Worm (Caenorhabditis elegans) whole organism, L4 larva: ENCODE data around the gene F49H12.3.

ENCODE experiments used
- F44E2.7 ChIP-seq: fragments of 200-800 bp; sonication (Bioruptor generic); IDR thresholded peaks from 2 replicates; pipeline ENCODE4 v2.1.2; 2022; ENCODE audit warnings: missing genetic modification characterization, missing compliant biosample characterization
- F49E8.2 ChIP-seq: sonication (generic microtip); optimal IDR thresholded peaks from 2 replicates; lab custom pipeline; 2016; ENCODE audit warnings: missing compliant biosample characterization, mild to moderate bottlenecking, missing genetic modification characterization, borderline replicate concordance
- Y48G9A.11 ChIP-seq: fragments of 200-800 bp; sonication (Bioruptor generic); IDR thresholded peaks from 2 replicates; pipeline ENCODE4 v1.3.6; 2022; ENCODE audit warnings: missing genetic modification reagents, missing genetic modification characterization, missing compliant biosample characterization
- ZK337.2 ChIP-seq: fragments of 200-800 bp; sonication (Bioruptor generic); IDR thresholded peaks from 2 replicates; pipeline ENCODE4 v1.3.6; 2022; ENCODE audit warnings: missing genetic modification reagents, missing genetic modification characterization, missing compliant biosample characterization
- ama-1 ChIP-seq: fragments of 150-350 bp; optimal IDR thresholded peaks from 2 replicates; lab custom pipeline; 2014; ENCODE audit warnings: inconsistent platforms, mixed read lengths
- arid-1 ChIP-seq: fragments of 200-800 bp; sonication (Bioruptor generic); conservative IDR thresholded peaks from 2 replicates; pipeline ENCODE4 v1.3.6; 2022; ENCODE audit warnings: missing genetic modification reagents, missing genetic modification characterization, missing compliant biosample characterization
- attf-4 ChIP-seq: sonication (generic microtip); optimal IDR thresholded peaks from 3 replicates; lab custom pipeline; 2017; ENCODE audit warnings: missing biosample characterization, missing genetic modification characterization
- ceh-28 ChIP-seq: fragments of 150-350 bp; optimal IDR thresholded peaks from 2 replicates; lab custom pipeline; 2014; ENCODE audit warnings: missing biosample characterization, missing genetic modification reagents, missing genetic modification characterization
- ceh-44 ChIP-seq: fragments of 200-800 bp; sonication (Bioruptor generic); IDR thresholded peaks from 2 replicates; pipeline ENCODE4 v1.3.6; 2022; ENCODE audit warnings: missing genetic modification reagents, missing genetic modification characterization, missing compliant biosample characterization
- cey-2 ChIP-seq: sonication (generic microtip); optimal IDR thresholded peaks from 3 replicates; lab custom pipeline; 2017; ENCODE audit warnings: missing genetic modification characterization, mild to moderate bottlenecking, missing compliant biosample characterization, antibody characterized with exemption, borderline replicate concordance; ENCODE audit not compliant: insufficient read depth
- daf-16 ChIP-seq, 3 experiments: sonication (generic microtip); optimal IDR thresholded peaks; 2 replicates each; lab custom pipeline; 2016 to 2017; ENCODE audit warnings: missing genetic modification characterization in 3 of 3, missing genetic modification reagents in 3 of 3, mild to moderate bottlenecking in 2 of 3, missing compliant biosample characterization in 2 of 3, missing biosample characterization in 1 of 3, moderate library complexity in 1 of 3
- dmd-9 ChIP-seq: fragments of 200-800 bp; sonication (Bioruptor generic); IDR thresholded peaks from 2 replicates; pipeline ENCODE4 v1.3.6; 2022; ENCODE audit warnings: missing genetic modification reagents, missing genetic modification characterization, missing compliant biosample characterization
- duxl-1 ChIP-seq: sonication (generic microtip); optimal IDR thresholded peaks from 2 replicates; lab custom pipeline; 2016; ENCODE audit warnings: mild to moderate bottlenecking, missing genetic modification characterization, moderate library complexity, missing compliant biosample characterization; ENCODE audit not compliant: poor library complexity
- egl-27 ChIP-seq: sonication (generic microtip); optimal IDR thresholded peaks from 3 replicates; lab custom pipeline; 2017; ENCODE audit warnings: missing biosample characterization, missing genetic modification reagents, missing genetic modification characterization
- egl-43 ChIP-seq: fragments of 200-800 bp; sonication (Bioruptor generic); IDR thresholded peaks from 2 replicates; pipeline ENCODE4 v1.3.6; 2022; ENCODE audit warnings: missing genetic modification reagents, missing genetic modification characterization, missing compliant biosample characterization
- fos-1 ChIP-seq: fragments of 150-350 bp; optimal IDR thresholded peaks from 2 replicates; lab custom pipeline; 2014; ENCODE audit warnings: missing biosample characterization, missing genetic modification characterization
- hif-1 ChIP-seq, 2 experiments: sonication (generic microtip); optimal IDR thresholded peaks; 2 replicates each; lab custom pipeline; 2016 to 2017; ENCODE audit warnings: missing compliant biosample characterization in 2 of 2, missing genetic modification characterization in 2 of 2, missing genetic modification reagents in 2 of 2, missing genotype in 2 of 2, mild to moderate bottlenecking in 1 of 2
- hlh-11 ChIP-seq: fragments of 200-800 bp; sonication (Bioruptor generic); optimal IDR thresholded peaks from 2 replicates; lab custom pipeline; 2018; ENCODE audit warnings: mild to moderate bottlenecking, missing genetic modification characterization, missing compliant biosample characterization
- hlh-30 ChIP-seq: sonication (generic microtip); optimal IDR thresholded peaks from 2 replicates; lab custom pipeline; 2017; ENCODE audit warnings: antibody characterized with exemption, mild to moderate bottlenecking, missing genetic modification characterization, missing compliant biosample characterization; ENCODE audit not compliant: insufficient read depth
- hmg-1.1 ChIP-seq: fragments of 200-800 bp; sonication (Bioruptor generic); IDR thresholded peaks from 2 replicates; pipeline ENCODE4 v1.3.6; 2022; ENCODE audit warnings: missing genetic modification reagents, missing genetic modification characterization, missing compliant biosample characterization
- lin-1 ChIP-seq: fragments of 200-800 bp; sonication (Bioruptor generic); IDR thresholded peaks from 2 replicates; pipeline ENCODE4 v1.3.6; 2022; ENCODE audit warnings: missing genetic modification reagents, missing genetic modification characterization, missing compliant biosample characterization
- lin-13 ChIP-seq: fragments of 150-350 bp; optimal IDR thresholded peaks from 2 replicates; lab custom pipeline; 2014; ENCODE audit warnings: missing biosample characterization, missing genetic modification reagents, missing genetic modification characterization
- lin-15B ChIP-seq: fragments of 150-350 bp; sonication (generic microtip); optimal IDR thresholded peaks from 3 replicates; lab custom pipeline; 2014; ENCODE audit warnings: missing biosample characterization, missing genetic modification characterization
- lin-29 ChIP-seq: fragments of 200-800 bp; sonication (Bioruptor generic); IDR thresholded peaks from 2 replicates; pipeline ENCODE4 v1.3.6; 2022; ENCODE audit warnings: missing genetic modification reagents, missing genetic modification characterization, missing compliant biosample characterization
- mdl-1 ChIP-seq, 2 experiments: fragments of 150-350 bp in 1 of 2; sonication (generic microtip) in 1 of 2; optimal IDR thresholded peaks; 2 replicates each; lab custom pipeline; 2014 to 2017; ENCODE audit warnings: missing biosample characterization in 2 of 2, missing genetic modification characterization in 2 of 2
- mdt-29 ChIP-seq: fragments of 200-800 bp; sonication (Bioruptor generic); IDR thresholded peaks from 2 replicates; pipeline ENCODE4 v1.3.6; 2022; ENCODE audit warnings: missing genetic modification reagents, missing genetic modification characterization, missing compliant biosample characterization
- mes-2 ChIP-seq: sonication (generic microtip); optimal IDR thresholded peaks from 2 replicates; lab custom pipeline; 2016; ENCODE audit warnings: missing genotype, mild to moderate bottlenecking, missing genetic modification characterization, missing compliant biosample characterization; ENCODE audit not compliant: poor library complexity, severe bottlenecking
- mxl-3 ChIP-seq: fragments of 200-800 bp; sonication (Bioruptor generic); optimal IDR thresholded peaks from 2 replicates; lab custom pipeline; 2018; ENCODE audit warnings: mild to moderate bottlenecking, missing genetic modification characterization, missing compliant biosample characterization
- nhr-10 ChIP-seq: fragments of 150-350 bp; optimal IDR thresholded peaks from 2 replicates; lab custom pipeline; 2014; ENCODE audit warnings: missing biosample characterization, missing genetic modification characterization
- nhr-237 ChIP-seq: sonication (generic microtip); optimal IDR thresholded peaks from 2 replicates; lab custom pipeline; 2017; ENCODE audit warnings: missing biosample characterization, missing genetic modification characterization
- nhr-28 ChIP-seq: fragments of 150-350 bp; optimal IDR thresholded peaks from 2 replicates; lab custom pipeline; 2014; ENCODE audit warnings: missing biosample characterization, missing genetic modification characterization
- nhr-41 ChIP-seq: fragments of 200-800 bp; sonication (Bioruptor generic); IDR thresholded peaks from 2 replicates; pipeline ENCODE4 v1.3.6; 2022; ENCODE audit warnings: missing genetic modification reagents, missing genetic modification characterization, missing compliant biosample characterization
- nhr-42 ChIP-seq: fragments of 200-800 bp; sonication (Bioruptor generic); IDR thresholded peaks from 2 replicates; pipeline ENCODE4 v1.3.6; 2022; ENCODE audit warnings: missing genetic modification characterization, missing compliant biosample characterization
- nhr-6 ChIP-seq: fragments of 150-350 bp; optimal IDR thresholded peaks from 2 replicates; lab custom pipeline; 2014; ENCODE audit warnings: missing biosample characterization, missing genetic modification characterization
- nhr-76 ChIP-seq: fragments of 150-350 bp; optimal IDR thresholded peaks from 2 replicates; lab custom pipeline; 2014; ENCODE audit warnings: missing biosample characterization, missing genetic modification characterization
- nhr-77 ChIP-seq: fragments of 150-350 bp; optimal IDR thresholded peaks from 2 replicates; lab custom pipeline; 2014; ENCODE audit warnings: missing biosample characterization, missing genetic modification characterization
- pha-4 ChIP-seq, 2 experiments: fragments of 150-350 bp in 1 of 2; fragments of 200-800 bp in 1 of 2; sonication (Bioruptor generic) in 1 of 2; IDR thresholded peaks in 1 of 2; optimal IDR thresholded peaks in 1 of 2; 2 replicates each; pipeline versions ENCODE4 v1.3.6 to Lab custom; 2014 to 2022; ENCODE audit warnings: missing genetic modification characterization in 2 of 2, missing genetic modification reagents in 2 of 2, missing biosample characterization in 1 of 2, missing compliant biosample characterization in 1 of 2
- php-3 ChIP-seq: fragments of 200-800 bp; sonication (Bioruptor generic); IDR thresholded peaks from 2 replicates; pipeline ENCODE4 v1.3.6; 2022; ENCODE audit warnings: missing genetic modification reagents, missing genetic modification characterization, missing compliant biosample characterization
- skn-1 ChIP-seq: fragments of 150-350 bp; optimal IDR thresholded peaks from 2 replicates; lab custom pipeline; 2014; ENCODE audit warnings: missing biosample characterization, missing genetic modification characterization
- spr-1 ChIP-seq: sonication (generic microtip); optimal IDR thresholded peaks from 2 replicates; lab custom pipeline; 2016; ENCODE audit warnings: mild to moderate bottlenecking, missing genetic modification characterization, missing compliant biosample characterization
- unc-130 ChIP-seq: sonication (generic microtip); optimal IDR thresholded peaks from 2 replicates; lab custom pipeline; 2016; ENCODE audit warnings: missing genetic modification reagents, missing genetic modification characterization, missing compliant biosample characterization
- unc-62 ChIP-seq, 3 experiments: fragments of 150-350 bp in 1 of 3; sonication (generic microtip); optimal IDR thresholded peaks in 2 of 3; peaks in 1 of 3; 1 replicate in 1 of 3; 2 replicates in 2 of 3; lab custom pipeline; 2014 to 2017; ENCODE audit warnings: missing biosample characterization in 3 of 3, missing genetic modification characterization in 3 of 3, missing genetic modification reagents in 3 of 3, missing genotype in 1 of 3
- vab-7 ChIP-seq: fragments of 200-800 bp; sonication (Bioruptor generic); IDR thresholded peaks from 2 replicates; pipeline ENCODE4 v1.3.6; 2022; ENCODE audit warnings: missing genetic modification reagents, missing genetic modification characterization, missing compliant biosample characterization
- zfp-3 ChIP-seq: fragments of 200-800 bp; sonication (Bioruptor generic); conservative IDR thresholded peaks from 2 replicates; pipeline ENCODE4 v1.3.6; 2022; ENCODE audit warnings: missing genetic modification reagents, missing genetic modification characterization, missing compliant biosample characterization

F49H12.3 gene

DNA sequence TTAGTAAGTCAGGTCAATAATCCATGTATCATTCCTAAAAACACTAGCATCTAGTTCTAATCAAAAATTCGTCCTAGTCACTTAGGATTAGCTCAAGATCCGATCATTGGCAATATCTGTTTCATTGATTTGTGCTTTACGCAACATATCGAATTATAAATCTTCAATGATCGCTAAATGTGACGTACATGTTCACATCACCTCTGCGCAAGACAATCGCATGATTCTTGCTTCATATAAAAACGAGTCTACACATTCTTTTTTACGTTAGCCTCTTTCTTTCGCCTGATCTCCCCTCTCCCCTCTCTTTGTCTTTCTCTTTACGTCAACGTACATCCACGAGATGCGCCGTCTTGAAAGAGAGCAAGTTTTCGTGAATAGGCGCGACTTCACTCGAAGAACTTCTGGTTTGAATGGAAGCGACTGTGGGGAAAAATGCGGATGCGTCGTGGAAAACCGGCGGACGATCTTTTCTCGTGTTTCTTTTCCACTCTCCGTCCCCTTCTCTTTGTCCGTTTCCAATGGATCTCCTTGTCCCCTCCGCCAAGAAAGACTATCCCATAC lies 32.2 kb downstream of the F49H12.3 start (continued):
- TF ChIP-seq mdl-1 (tag; optimal IDR thresholded peaks at IDR 0.05; lab: Kevin White, UChicago), result peak; percentile 8 to 74
- no peak for TF ChIP-seq unc-62 (GFP tag; optimal IDR thresholded peaks at IDR 0.05 in 1 of 2; lab: Kevin White, UChicago)
- no peak for TF ChIP-seq unc-62 (tag; optimal IDR thresholded peaks at IDR 0.05; lab: Kevin White, UChicago)
- TF ChIP-seq nhr-237 (tag; lab: Kevin White, UChicago), result no peak
- TF ChIP-seq nhr-42 (GFP tag; lab: Robert Waterston, UW), result no peak
- TF ChIP-seq arid-1, result no peak
- no peak for TF ChIP-seq attf-4
- TF ChIP-seq nhr-10 (tag; lab: Kevin White, UChicago), result no peak
- TF ChIP-seq mxl-3 (GFP tag; lab: Kevin White, UChicago), result peak; percentile 34
- no peak for TF ChIP-seq vab-7
- no peak for TF ChIP-seq mdt-29 (GFP tag; lab: Robert Waterston, UW)
- TF ChIP-seq mes-2 (tag; lab: Kevin White, UChicago), result no peak
- TF ChIP-seq lin-29 (GFP tag; lab: Robert Waterston, UW), result no peak
- TF ChIP-seq hlh-30 (tag; lab: Kevin White, UChicago), result peak; percentile 63
- TF ChIP-seq php-3 (GFP tag; lab: Robert Waterston, UW), result no peak
- no peak for TF ChIP-seq egl-27
- peak; percentile 22 for TF ChIP-seq spr-1 (tag; lab: Kevin White, UChicago)
- TF ChIP-seq nhr-28 (tag; lab: Kevin White, UChicago), result peak; percentile 17
- no peak for TF ChIP-seq pha-4 (GFP tag; IDR thresholded peaks at IDR 0.05; lab: Robert Waterston, UW)
- TF ChIP-seq pha-4 (tag; optimal IDR thresholded peaks at IDR 0.05; lab: Kevin White, UChicago), result no peak
- TF ChIP-seq unc-130 (GFP tag; lab: Kevin White, UChicago), result no peak

DNA sequence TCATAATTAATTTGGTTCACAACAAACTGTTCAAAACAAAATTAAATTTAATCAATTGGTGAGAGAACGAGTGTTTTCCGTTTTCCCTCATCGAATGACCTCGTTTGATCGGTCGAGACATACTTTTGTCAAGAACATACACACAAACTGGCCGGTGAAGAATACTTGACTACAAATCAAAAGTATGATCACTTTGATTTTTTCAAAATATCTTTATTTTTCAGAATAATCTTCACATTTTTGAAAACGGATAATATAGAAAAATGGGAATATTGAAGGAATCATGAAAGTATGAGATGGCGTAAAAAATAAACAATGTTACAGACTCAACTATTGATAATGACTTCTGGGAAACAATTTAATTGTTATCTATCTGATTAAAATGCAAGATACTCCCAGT lies 34.0 kb downstream of the F49H12.3 start, which contains the start of gene swip-10:
Gene swip-10 (minus strand): TSS at position 101 of the 400 bp plus-strand sequence.
- TF ChIP-seq skn-1 (tag; lab: Kevin White, UChicago), result no peak
- no peak for TF ChIP-seq F49E8.2 (tag; lab: Kevin White, UChicago)
- TF ChIP-seq unc-130 (GFP tag; lab: Kevin White, UChicago), result no peak
- TF ChIP-seq F44E2.7 (GFP tag; lab: Robert Waterston, UW), result no peak
- TF ChIP-seq ceh-28 (tag; lab: Kevin White, UChicago), result no peak
- no peak for TF ChIP-seq hmg-1.1 (GFP tag; lab: Robert Waterston, UW)
- no peak for TF ChIP-seq hif-1 (tag; optimal IDR thresholded peaks at IDR 0.05; lab: Kevin White, UChicago)
- no peak for TF ChIP-seq ceh-44
- TF ChIP-seq nhr-76 (tag; lab: Kevin White, UChicago), result no peak
- TF ChIP-seq nhr-10 (tag; lab: Kevin White, UChicago), result no peak
- TF ChIP-seq mes-2 (tag; lab: Kevin White, UChicago), result no peak
- no peak for TF ChIP-seq ama-1 (lab: Kevin White, UChicago)
- no peak for TF ChIP-seq daf-16 (GFP tag; optimal IDR thresholded peaks at IDR 0.05; lab: Kevin White, UChicago)
- TF ChIP-seq daf-16 (tag; optimal IDR thresholded peaks at IDR 0.05; lab: Kevin White, UChicago), result no peak
- TF ChIP-seq nhr-41 (GFP tag; lab: Robert Waterston, UW), result no peak
- TF ChIP-seq dmd-9 (GFP tag; lab: Robert Waterston, UW), result no peak
- no peak for TF ChIP-seq nhr-6 (tag; lab: Kevin White, UChicago)
- TF ChIP-seq attf-4, result no peak

DNA sequence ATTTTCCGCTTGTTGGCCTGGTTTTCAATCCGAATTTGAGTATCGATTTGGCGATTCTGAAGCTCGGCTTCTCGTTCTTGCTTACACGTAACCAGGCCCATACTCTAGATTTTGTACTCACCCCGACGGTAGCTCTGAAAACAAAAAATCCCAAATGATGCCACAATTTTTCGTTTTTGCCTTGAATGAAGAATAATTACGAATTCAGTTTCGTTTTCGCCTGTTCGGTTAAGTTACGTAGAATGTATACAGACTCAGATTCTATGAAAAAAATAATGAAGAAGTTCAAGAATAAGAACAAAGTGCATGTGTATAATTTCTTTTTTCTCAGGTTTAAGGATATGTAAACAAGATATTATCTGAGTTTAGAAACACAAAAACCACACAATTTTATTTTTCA lies 36.8 kb downstream of the F49H12.3 start, which contains the start of gene gpa-5:
Gene gpa-5 (minus strand): TSS at position 101 of the 400 bp plus-strand sequence.
- TF ChIP-seq F44E2.7 (GFP tag; lab: Robert Waterston, UW) (no peak), nhr-42 (GFP tag; lab: Robert Waterston, UW) (no peak), hlh-11 (tag; lab: Kevin White, UChicago) (no peak), duxl-1 (tag; lab: Kevin White, UChicago) (no peak), lin-1 (no peak), nhr-237 (tag; lab: Kevin White, UChicago) (no peak), nhr-77 (tag; lab: Kevin White, UChicago) (no peak), mdl-1 (tag; optimal IDR thresholded peaks at IDR 0.05; lab: Kevin White, UChicago) (no peak), lin-13 (GFP tag; lab: Kevin White, UChicago) (no peak), ZK337.2 (GFP tag; lab: Robert Waterston, UW) (no peak), nhr-10 (tag; lab: Kevin White, UChicago) (no peak), lin-29 (GFP tag; lab: Robert Waterston, UW) (no peak), Y48G9A.11 (GFP tag; lab: Robert Waterston, UW) (no peak), cey-2 (tag; lab: Kevin White, UChicago) (no peak), pha-4 (GFP tag; IDR thresholded peaks at IDR 0.05; lab: Robert Waterston, UW) (no peak), pha-4 (tag; optimal IDR thresholded peaks at IDR 0.05; lab: Kevin White, UChicago) (no peak), egl-43 (no peak), zfp-3 (GFP tag; lab: Robert Waterston, UW) (no peak), fos-1 (tag; lab: Kevin White, UChicago) (no peak), lin-15B (tag; lab: Kevin White, UChicago) (no peak)
